Worm (Caenorhabditis elegans) whole organism, L4 larva: Measurements from ENCODE around the gene ifta-2.

Experiments
- F26F4.8 ChIP-seq: fragments of 200-800 bp; sonication (Bioruptor generic); conservative IDR thresholded peaks from 2 replicates; pipeline ENCODE4 v1.3.6; 2022; ENCODE audit warnings: missing genetic modification characterization, missing compliant biosample characterization
- Y48G9A.11 ChIP-seq: fragments of 200-800 bp; sonication (Bioruptor generic); IDR thresholded peaks from 2 replicates; pipeline ENCODE4 v1.3.6; 2022; ENCODE audit warnings: missing genetic modification reagents, missing genetic modification characterization, missing compliant biosample characterization
- Y75B8A.6 ChIP-seq: fragments of 200-800 bp; sonication (Bioruptor generic); IDR thresholded peaks from 2 replicates; pipeline ENCODE4 v1.3.6; 2022; ENCODE audit warnings: missing genetic modification reagents, missing genetic modification characterization, missing compliant biosample characterization
- aha-1 ChIP-seq: fragments of 150-350 bp; peaks from one replicate; lab custom pipeline; 2014; ENCODE audit warnings: missing biosample characterization, missing genetic modification characterization
- aly-2 ChIP-seq: sonication (generic microtip); optimal IDR thresholded peaks from 2 replicates; lab custom pipeline; 2018; ENCODE audit warnings: missing biosample characterization, missing genetic modification characterization
- ceh-28 ChIP-seq: fragments of 150-350 bp; optimal IDR thresholded peaks from 2 replicates; lab custom pipeline; 2014; ENCODE audit warnings: missing biosample characterization, missing genetic modification reagents, missing genetic modification characterization
- ces-1 ChIP-seq: fragments of 150-350 bp; sonication (generic microtip); optimal IDR thresholded peaks from 4 replicates; lab custom pipeline; 2014; ENCODE audit warnings: missing biosample characterization, missing genetic modification reagents, missing genetic modification characterization
- ctbp-1 ChIP-seq: fragments of 200-800 bp; sonication (Bioruptor generic); IDR thresholded peaks from 2 replicates; pipeline ENCODE4 v1.3.6; 2022; ENCODE audit warnings: missing genetic modification reagents, missing genetic modification characterization, missing compliant biosample characterization
- daf-12 ChIP-seq: fragments of 150-350 bp; optimal IDR thresholded peaks from 2 replicates; lab custom pipeline; 2014; ENCODE audit warnings: missing biosample characterization, missing genetic modification reagents, missing genetic modification characterization
- dmd-8 ChIP-seq: fragments of 200-800 bp; sonication (Bioruptor generic); IDR thresholded peaks from 2 replicates; pipeline ENCODE4 v1.3.6; 2022; ENCODE audit warnings: missing genetic modification characterization, missing compliant biosample characterization
- dmd-9 ChIP-seq: fragments of 200-800 bp; sonication (Bioruptor generic); IDR thresholded peaks from 2 replicates; pipeline ENCODE4 v1.3.6; 2022; ENCODE audit warnings: missing genetic modification reagents, missing genetic modification characterization, missing compliant biosample characterization
- egl-43 ChIP-seq: fragments of 200-800 bp; sonication (Bioruptor generic); IDR thresholded peaks from 2 replicates; pipeline ENCODE4 v1.3.6; 2022; ENCODE audit warnings: missing genetic modification reagents, missing genetic modification characterization, missing compliant biosample characterization
- fkh-10 ChIP-seq: fragments of 150-350 bp; optimal IDR thresholded peaks from 2 replicates; lab custom pipeline; 2014; ENCODE audit warnings: missing biosample characterization, missing genetic modification reagents, missing genetic modification characterization
- gei-8 ChIP-seq: fragments of 200-800 bp; sonication (Bioruptor generic); optimal IDR thresholded peaks from 2 replicates; lab custom pipeline; 2018; ENCODE audit warnings: mild to moderate bottlenecking, missing genetic modification characterization, missing compliant biosample characterization
- hif-1 ChIP-seq, 2 experiments: sonication (generic microtip); optimal IDR thresholded peaks; 2 replicates each; lab custom pipeline; 2016 to 2017; ENCODE audit warnings: missing compliant biosample characterization in 2 of 2, missing genetic modification characterization in 2 of 2, missing genetic modification reagents in 2 of 2, missing genotype in 2 of 2, mild to moderate bottlenecking in 1 of 2
- hmg-1.1 ChIP-seq: fragments of 200-800 bp; sonication (Bioruptor generic); IDR thresholded peaks from 2 replicates; pipeline ENCODE4 v1.3.6; 2022; ENCODE audit warnings: missing genetic modification reagents, missing genetic modification characterization, missing compliant biosample characterization
- jun-1 ChIP-seq: fragments of 150-350 bp; optimal IDR thresholded peaks from 2 replicates; lab custom pipeline; 2014; ENCODE audit warnings: missing biosample characterization, missing genetic modification reagents, missing genetic modification characterization
- lin-29 ChIP-seq: fragments of 200-800 bp; sonication (Bioruptor generic); IDR thresholded peaks from 2 replicates; pipeline ENCODE4 v1.3.6; 2022; ENCODE audit warnings: missing genetic modification reagents, missing genetic modification characterization, missing compliant biosample characterization
- lin-39 ChIP-seq: fragments of 150-350 bp; optimal IDR thresholded peaks from 2 replicates; lab custom pipeline; 2014; ENCODE audit warnings: missing biosample characterization, missing genetic modification reagents, missing genetic modification characterization
- mdl-1 ChIP-seq, 2 experiments: fragments of 150-350 bp in 1 of 2; sonication (generic microtip) in 1 of 2; optimal IDR thresholded peaks; 2 replicates each; lab custom pipeline; 2014 to 2017; ENCODE audit warnings: missing biosample characterization in 2 of 2, missing genetic modification characterization in 2 of 2
- mep-1 ChIP-seq: fragments of 150-350 bp; sonication (generic microtip); optimal IDR thresholded peaks from 3 replicates; lab custom pipeline; 2014; ENCODE audit warnings: missing biosample characterization, missing genetic modification characterization
- mxl-2 ChIP-seq: fragments of 200-800 bp; sonication (Bioruptor generic); conservative IDR thresholded peaks from 2 replicates; pipeline ENCODE4 v1.3.6; 2022; ENCODE audit warnings: missing genetic modification reagents, missing genetic modification characterization, missing compliant biosample characterization
- nhr-237 ChIP-seq: sonication (generic microtip); optimal IDR thresholded peaks from 2 replicates; lab custom pipeline; 2017; ENCODE audit warnings: missing biosample characterization, missing genetic modification characterization
- nhr-25 ChIP-seq: sonication (generic microtip); optimal IDR thresholded peaks from 2 replicates; lab custom pipeline; 2017; ENCODE audit warnings: missing genetic modification characterization, mild to moderate bottlenecking, missing compliant biosample characterization, antibody characterized with exemption, moderate library complexity, borderline replicate concordance; ENCODE audit not compliant: insufficient read depth
- nhr-28 ChIP-seq: fragments of 150-350 bp; optimal IDR thresholded peaks from 2 replicates; lab custom pipeline; 2014; ENCODE audit warnings: missing biosample characterization, missing genetic modification characterization
- nhr-6 ChIP-seq: fragments of 150-350 bp; optimal IDR thresholded peaks from 2 replicates; lab custom pipeline; 2014; ENCODE audit warnings: missing biosample characterization, missing genetic modification characterization
- nhr-76 ChIP-seq: fragments of 150-350 bp; optimal IDR thresholded peaks from 2 replicates; lab custom pipeline; 2014; ENCODE audit warnings: missing biosample characterization, missing genetic modification characterization
- php-3 ChIP-seq: fragments of 200-800 bp; sonication (Bioruptor generic); IDR thresholded peaks from 2 replicates; pipeline ENCODE4 v1.3.6; 2022; ENCODE audit warnings: missing genetic modification reagents, missing genetic modification characterization, missing compliant biosample characterization
- skn-1 ChIP-seq: fragments of 150-350 bp; optimal IDR thresholded peaks from 2 replicates; lab custom pipeline; 2014; ENCODE audit warnings: missing biosample characterization, missing genetic modification characterization
- spr-1 ChIP-seq: sonication (generic microtip); optimal IDR thresholded peaks from 2 replicates; lab custom pipeline; 2016; ENCODE audit warnings: mild to moderate bottlenecking, missing genetic modification characterization, missing compliant biosample characterization
- unc-130 ChIP-seq: sonication (generic microtip); optimal IDR thresholded peaks from 2 replicates; lab custom pipeline; 2016; ENCODE audit warnings: missing genetic modification reagents, missing genetic modification characterization, missing compliant biosample characterization
- unc-62 ChIP-seq, 3 experiments: fragments of 150-350 bp in 1 of 3; sonication (generic microtip); optimal IDR thresholded peaks in 2 of 3; peaks in 1 of 3; 1 replicate in 1 of 3; 2 replicates in 2 of 3; lab custom pipeline; 2014 to 2017; ENCODE audit warnings: missing biosample characterization in 3 of 3, missing genetic modification characterization in 3 of 3, missing genetic modification reagents in 3 of 3, missing genotype in 1 of 3
- zag-1 ChIP-seq: fragments of 150-350 bp; optimal IDR thresholded peaks from 2 replicates; lab custom pipeline; 2014; ENCODE audit warnings: missing biosample characterization, missing genetic modification characterization
- ztf-11 ChIP-seq: fragments of 150-350 bp; optimal IDR thresholded peaks from 2 replicates; lab custom pipeline; 2014; ENCODE audit warnings: missing biosample characterization, missing genetic modification characterization
- ztf-7 ChIP-seq: fragments of 150-350 bp; optimal IDR thresholded peaks from 2 replicates; lab custom pipeline; 2014; ENCODE audit warnings: missing biosample characterization, missing genetic modification characterization

ifta-2 gene

ce11 chrIV:17301933-17302332 lies at the start of gene ifta-2:
Gene ifta-2, minus strand, starts transcription at chrIV:17302033.
- TF ChIP-seq unc-62 (GFP tag; optimal IDR thresholded peaks at IDR 0.05 in 1 of 2; lab: Kevin White, UChicago) (peak in 1 of 2 experiments; percentile 72), unc-62 (tag; optimal IDR thresholded peaks at IDR 0.05; lab: Kevin White, UChicago) (no peak), ces-1 (GFP tag; lab: Kevin White, UChicago) (no peak)

- no peak for TF ChIP-seq unc-130
- TF ChIP-seq mep-1 (tag; lab: Kevin White, UChicago): no peak
- no peak for TF ChIP-seq fkh-10 (GFP tag; lab: Kevin White, UChicago)
- TF ChIP-seq daf-12 (tag; lab: Kevin White, UChicago): no peak
- TF ChIP-seq mxl-2 (GFP tag; lab: Robert Waterston, UW): no peak
- TF ChIP-seq nhr-76 (tag; lab: Kevin White, UChicago): no peak
- no peak for TF ChIP-seq php-3 (GFP tag; lab: Robert Waterston, UW)
- TF ChIP-seq nhr-6 (tag; lab: Kevin White, UChicago): no peak
- no peak for TF ChIP-seq lin-29 (GFP tag; lab: Robert Waterston, UW)
- no peak for TF ChIP-seq jun-1 (tag; lab: Kevin White, UChicago)
- no peak for TF ChIP-seq ctbp-1 (GFP tag; lab: Robert Waterston, UW)
- TF ChIP-seq nhr-28 (tag; lab: Kevin White, UChicago): no peak
- no peak for TF ChIP-seq dmd-9 (GFP tag; lab: Robert Waterston, UW)
- TF ChIP-seq mdl-1 (tag; optimal IDR thresholded peaks at IDR 0.05; lab: Kevin White, UChicago): no peak
- TF ChIP-seq Y48G9A.11 (GFP tag; lab: Robert Waterston, UW): no peak
- TF ChIP-seq aha-1 (tag; lab: Kevin White, UChicago): no peak
Observed at ce11 chrIV:17351586-17351985, 49.8 kb upstream of the ifta-2 start, which contains the start of gene clec-199. Gene clec-199, plus strand, starts transcription at chrIV:17351886.

ce11 chrIV:17346599-17347218 lies 44.9 kb upstream of the ifta-2 start, which contains the start of the genes clec-197 and clec-198:
Gene clec-197, minus strand, starts transcription at chrIV:17346699.
Gene clec-198, plus strand, starts transcription at chrIV:17347168.
- TF ChIP-seq egl-43 (GFP tag; lab: Robert Waterston, UW) (no peak), dmd-9 (GFP tag; lab: Robert Waterston, UW) (no peak), Y75B8A.6 (GFP tag; lab: Robert Waterston, UW) (no peak), nhr-25 (no peak), hif-1 (tag; optimal IDR thresholded peaks at IDR 0.05; lab: Kevin White, UChicago) (no peak), zag-1 (no peak), gei-8 (GFP tag; lab: Kevin White, UChicago) (no peak), dmd-8 (GFP tag; lab: Robert Waterston, UW) (no peak), ceh-28 (tag; lab: Kevin White, UChicago) (no peak), lin-39 (tag; lab: Kevin White, UChicago) (no peak), hmg-1.1 (no peak), skn-1 (tag; lab: Kevin White, UChicago) (no peak), nhr-237 (tag; lab: Kevin White, UChicago) (no peak), unc-130 (no peak), ztf-11 (tag; lab: Kevin White, UChicago) (no peak), aly-2 (no peak), F26F4.8 (no peak)

- no peak for TF ChIP-seq spr-1 (tag; lab: Kevin White, UChicago)
- TF ChIP-seq ztf-7: no peak
Observed at ce11 chrIV:17343482-17343881, 41.6 kb upstream of the ifta-2 start, which contains the start of gene C49C3.11. Gene C49C3.11, plus strand, starts transcription at chrIV:17343782.
